Fruit fly (Drosophila melanogaster): Measurements from ENCODE around the gene Flad1.

DNA sequence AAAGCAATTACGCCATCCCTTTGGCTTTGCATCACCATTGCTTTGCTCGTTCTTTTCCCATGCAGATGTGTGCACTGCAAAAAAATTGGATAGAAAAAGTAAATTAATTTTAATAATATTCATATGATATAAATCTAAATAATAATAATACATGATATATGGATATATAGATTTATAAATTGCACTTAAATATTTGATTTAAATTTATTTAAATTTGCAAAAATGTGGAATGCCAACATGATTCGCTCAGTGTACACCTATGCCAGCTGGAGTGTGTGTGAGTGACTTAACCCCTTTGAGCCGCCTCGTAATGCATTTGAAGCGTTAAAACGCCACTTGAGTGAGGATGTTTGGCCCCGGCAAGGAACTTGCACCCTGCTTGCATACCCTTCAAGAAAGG lies 10.4 kb upstream of the Flad1 start:
- TF ChIP-seq CG5204 (GFP tag; optimal IDR thresholded peaks at IDR 0.05): no peak
- TF ChIP-seq kay (GFP tag; ENCODE audit: borderline replicate concordance): no peak
- no peak for TF ChIP-seq Crg-1 (GFP tag; optimal IDR thresholded peaks at IDR 0.05)
- no peak for TF ChIP-seq toe (GFP tag; optimal IDR thresholded peaks at IDR 0.05)
- TF ChIP-seq Hr96 (GFP tag; optimal IDR thresholded peaks at IDR 0.05): no peak
